Worm (Caenorhabditis elegans) whole organism, young adult: ENCODE data around the gene Y60A3A.24.
"Not testable (repeated sequence)": the region's sequence is repeated elsewhere in the genome, so short reads cannot be mapped to it uniquely, and the experiment has no call there.

Experiments
- F10E7.11 ChIP-seq: sonication (generic microtip); optimal IDR thresholded peaks from 2 replicates; lab custom pipeline; 2017; ENCODE audit warnings: mild to moderate bottlenecking, missing genetic modification characterization, moderate library complexity, missing compliant biosample characterization
- F52B5.7 ChIP-seq: sonication (generic microtip); optimal IDR thresholded peaks from 2 replicates; lab custom pipeline; 2016; ENCODE audit warnings: mild to moderate bottlenecking, missing genetic modification characterization, missing compliant biosample characterization
- F55B11.4 ChIP-seq: sonication (generic microtip); optimal IDR thresholded peaks from 2 replicates; lab custom pipeline; 2016; ENCODE audit warnings: missing compliant biosample characterization, missing genetic modification characterization, borderline replicate concordance; ENCODE audit not compliant: insufficient read depth
- K12H6.12 ChIP-seq: fragments of 200-800 bp; sonication (Bioruptor generic); optimal IDR thresholded peaks from 2 replicates; lab custom pipeline; 2018; ENCODE audit warnings: mild to moderate bottlenecking, missing genetic modification characterization, missing compliant biosample characterization
- Y53F4B.3 ChIP-seq: fragments of 200-800 bp; sonication (Bioruptor generic); IDR thresholded peaks from 2 replicates; pipeline ENCODE4 v1.3.6; 2022; ENCODE audit warnings: missing genetic modification reagents, missing genetic modification characterization, missing compliant biosample characterization
- Y53G8AR.9 ChIP-seq: fragments of 200-800 bp; sonication (Bioruptor generic); conservative IDR thresholded peaks from 2 replicates; pipeline ENCODE4 v1.3.6; 2022; ENCODE audit warnings: missing genetic modification reagents, missing genetic modification characterization, missing compliant biosample characterization
- Y56A3A.18 ChIP-seq: fragments of 200-800 bp; sonication (Bioruptor generic); IDR thresholded peaks from 2 replicates; pipeline ENCODE4 v1.3.6; 2022; ENCODE audit warnings: missing genetic modification reagents, missing genetic modification characterization, missing compliant biosample characterization
- Y67H2A.10 ChIP-seq: fragments of 200-800 bp; sonication (Bioruptor generic); conservative IDR thresholded peaks from 2 replicates; pipeline ENCODE4 v1.3.6; 2022; ENCODE audit warnings: missing genetic modification reagents, missing genetic modification characterization, missing compliant biosample characterization
- aptf-3 ChIP-seq: fragments of 200-800 bp; sonication (Bioruptor generic); IDR thresholded peaks from 2 replicates; pipeline ENCODE4 v1.3.6; 2022; ENCODE audit warnings: missing genetic modification characterization, missing compliant biosample characterization
- atf-7 ChIP-seq: sonication (generic microtip); optimal IDR thresholded peaks from 2 replicates; lab custom pipeline; 2017; ENCODE audit warnings: mild to moderate bottlenecking, missing genetic modification characterization, missing compliant biosample characterization
- attf-3 ChIP-seq: fragments of 200-800 bp; sonication (Bioruptor generic); conservative IDR thresholded peaks from 2 replicates; pipeline ENCODE4 v1.3.6; 2022; ENCODE audit warnings: missing genetic modification reagents, missing genetic modification characterization, missing compliant biosample characterization
- cebp-1 ChIP-seq, 2 experiments: fragments of 200-800 bp in 1 of 2; sonication (Bioruptor generic) in 1 of 2; sonication (generic microtip) in 1 of 2; IDR thresholded peaks in 1 of 2; optimal IDR thresholded peaks in 1 of 2; 2 replicates each; pipeline versions ENCODE4 v1.3.6 to Lab custom; 2017 to 2022; ENCODE audit warnings: missing compliant biosample characterization in 2 of 2, missing genetic modification characterization in 2 of 2, mild to moderate bottlenecking in 1 of 2, missing genetic modification reagents in 1 of 2, moderate library complexity in 1 of 2
- ceh-100 ChIP-seq: fragments of 200-800 bp; sonication (Bioruptor generic); IDR thresholded peaks from 2 replicates; pipeline ENCODE4 v1.3.6; 2022; ENCODE audit warnings: missing genetic modification reagents, missing genetic modification characterization, missing compliant biosample characterization
- ceh-40 ChIP-seq: fragments of 200-800 bp; sonication (Bioruptor generic); IDR thresholded peaks from 2 replicates; pipeline ENCODE4 v1.3.6; 2022; ENCODE audit warnings: missing genetic modification characterization, missing compliant biosample characterization
- ceh-79 ChIP-seq: sonication (generic microtip); optimal IDR thresholded peaks from 2 replicates; lab custom pipeline; 2017; ENCODE audit warnings: mild to moderate bottlenecking, missing genetic modification characterization, missing compliant biosample characterization
- efl-1 ChIP-seq: fragments of 150-350 bp; optimal IDR thresholded peaks from 2 replicates; lab custom pipeline; 2014; ENCODE audit warnings: missing biosample characterization, missing genetic modification reagents, missing genetic modification characterization
- fkh-3 ChIP-seq: sonication (generic microtip); optimal IDR thresholded peaks from 2 replicates; lab custom pipeline; 2016; ENCODE audit warnings: mild to moderate bottlenecking, missing genetic modification characterization, missing compliant biosample characterization
- hmg-20 ChIP-seq: fragments of 200-800 bp; sonication (Bioruptor generic); IDR thresholded peaks from 2 replicates; pipeline ENCODE4 v1.3.6; 2022; ENCODE audit warnings: missing genetic modification reagents, missing genetic modification characterization, missing compliant biosample characterization
- hrde-1 ChIP-seq: sonication (generic microtip); optimal IDR thresholded peaks from 2 replicates; lab custom pipeline; 2016; ENCODE audit warnings: missing genetic modification characterization, mild to moderate bottlenecking, missing compliant biosample characterization, moderate library complexity, missing genotype, missing genetic modification reagents, borderline replicate concordance
- let-607 ChIP-seq, 2 experiments: fragments of 200-800 bp in 1 of 2; sonication (Bioruptor generic) in 1 of 2; sonication (generic microtip) in 1 of 2; optimal IDR thresholded peaks; 2 replicates each; lab custom pipeline; 2016 to 2018; ENCODE audit warnings: mild to moderate bottlenecking in 2 of 2, missing compliant biosample characterization in 2 of 2, missing genetic modification characterization in 2 of 2, moderate library complexity in 2 of 2, missing genotype in 1 of 2
- lin-40 ChIP-seq: sonication (generic microtip); optimal IDR thresholded peaks from 2 replicates; lab custom pipeline; 2016; ENCODE audit warnings: missing genetic modification characterization, mild to moderate bottlenecking, missing compliant biosample characterization, missing genotype, missing genetic modification reagents
- lir-1 ChIP-seq: fragments of 200-800 bp; sonication (Bioruptor generic); conservative IDR thresholded peaks from 2 replicates; pipeline ENCODE4 v1.3.6; 2022; ENCODE audit warnings: missing genetic modification reagents, missing genetic modification characterization, missing compliant biosample characterization
- madf-8 ChIP-seq: fragments of 200-800 bp; sonication (Bioruptor generic); conservative IDR thresholded peaks from 2 replicates; pipeline ENCODE4 v1.3.6; 2022; ENCODE audit warnings: missing genetic modification reagents, missing genetic modification characterization, missing compliant biosample characterization
- mes-4 ChIP-seq: sonication (generic microtip); optimal IDR thresholded peaks from 2 replicates; lab custom pipeline; 2016; ENCODE audit warnings: missing genotype, missing genetic modification characterization, missing compliant biosample characterization
- nhr-90 ChIP-seq: sonication (generic microtip); optimal IDR thresholded peaks from 2 replicates; lab custom pipeline; 2016; ENCODE audit warnings: missing genotype, mild to moderate bottlenecking, missing genetic modification characterization, missing compliant biosample characterization
- rcor-1 ChIP-seq: fragments of 200-800 bp; sonication (Bioruptor generic); IDR thresholded peaks from 2 replicates; pipeline ENCODE4 v1.3.6; 2022; ENCODE audit warnings: missing genetic modification reagents, missing genetic modification characterization, missing compliant biosample characterization
- snpc-3.4 ChIP-seq: sonication (generic microtip); optimal IDR thresholded peaks from 2 replicates; lab custom pipeline; 2017; ENCODE audit warnings: missing genetic modification characterization, mild to moderate bottlenecking, missing compliant biosample characterization, antibody characterized with exemption, moderate library complexity, missing genotype, missing genetic modification reagents
- sptf-2 ChIP-seq: fragments of 200-800 bp; sonication (Bioruptor generic); optimal IDR thresholded peaks from 2 replicates; lab custom pipeline; 2018; ENCODE audit warnings: mild to moderate bottlenecking, missing genetic modification characterization, missing compliant biosample characterization
- tbx-9 ChIP-seq: sonication (generic microtip); optimal IDR thresholded peaks from 2 replicates; lab custom pipeline; 2016; ENCODE audit warnings: borderline replicate concordance, missing genetic modification characterization, inconsistent platforms, missing compliant biosample characterization
- tlf-1 ChIP-seq: fragments of 200-800 bp; sonication (Bioruptor generic); optimal IDR thresholded peaks from 2 replicates; lab custom pipeline; 2018; ENCODE audit warnings: mild to moderate bottlenecking, missing genetic modification characterization, missing compliant biosample characterization
- ztf-18 ChIP-seq: sonication (generic microtip); optimal IDR thresholded peaks from 2 replicates; lab custom pipeline; 2016; ENCODE audit warnings: missing genotype, mild to moderate bottlenecking, missing genetic modification characterization, missing compliant biosample characterization
- ztf-22 ChIP-seq: fragments of 200-800 bp; sonication (Bioruptor generic); optimal IDR thresholded peaks from 2 replicates; lab custom pipeline; 2018; ENCODE audit warnings: mild to moderate bottlenecking, missing genetic modification characterization, moderate library complexity, missing compliant biosample characterization
- ztf-28 ChIP-seq: fragments of 200-800 bp; sonication (Bioruptor generic); IDR thresholded peaks from 2 replicates; pipeline ENCODE4 v1.3.6; 2022; ENCODE audit warnings: missing genetic modification reagents, missing genetic modification characterization, missing compliant biosample characterization
- ztf-6 ChIP-seq: fragments of 200-800 bp; sonication (Bioruptor generic); IDR thresholded peaks from 2 replicates; pipeline ENCODE4 v1.3.6; 2022; ENCODE audit warnings: missing genetic modification reagents, missing genetic modification characterization, missing compliant biosample characterization

The Y60A3A.24 gene

DNA sequence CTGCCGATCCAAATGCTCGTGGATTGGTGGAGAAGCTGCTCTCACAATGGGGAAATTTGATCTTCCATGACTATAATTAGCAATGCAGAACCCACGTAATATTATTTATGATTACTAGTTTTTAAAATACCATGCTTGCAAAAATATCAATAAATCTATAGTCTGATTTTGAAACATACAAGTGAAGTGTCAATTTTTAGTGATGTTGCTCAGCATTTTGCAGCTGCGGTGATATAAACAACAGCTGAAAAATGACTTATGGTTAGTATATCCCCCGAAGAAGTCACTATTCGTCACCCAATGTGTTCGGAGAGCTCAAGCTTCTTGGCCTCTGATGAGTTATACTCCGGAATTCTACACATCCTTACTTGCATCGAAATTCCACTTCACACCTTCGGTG, 22.9 kb downstream of the Y60A3A.24 start, which contains the start of gene srh-172:
Gene srh-172, plus strand, starts transcription at position 301 of the 400 bp plus-strand sequence.
- no peak for TF ChIP-seq attf-3 (GFP tag; lab: Robert Waterston, UW)
- TF ChIP-seq F52B5.7 (tag; lab: Kevin White, UChicago) = no peak
- no peak for TF ChIP-seq atf-7
- no peak for TF ChIP-seq Y53F4B.3 (GFP tag; lab: Robert Waterston, UW)
- no peak for TF ChIP-seq ztf-18 (tag; lab: Kevin White, UChicago)
- TF ChIP-seq efl-1 = no peak
- no peak for TF ChIP-seq aptf-3 (GFP tag; lab: Robert Waterston, UW)
- TF ChIP-seq ztf-6 (GFP tag; lab: Robert Waterston, UW) = no peak
- no peak for TF ChIP-seq lin-40 (tag; lab: Kevin White, UChicago)
- no peak for TF ChIP-seq ztf-22
- no peak for TF ChIP-seq F55B11.4
- no peak for TF ChIP-seq hrde-1 (tag; lab: Kevin White, UChicago)
- TF ChIP-seq sptf-2 (GFP tag; lab: Kevin White, UChicago) = no peak
- TF ChIP-seq ceh-40 (GFP tag; lab: Robert Waterston, UW) = no peak
- no peak for TF ChIP-seq Y67H2A.10 (GFP tag; lab: Robert Waterston, UW)
- TF ChIP-seq ceh-100 (GFP tag; lab: Robert Waterston, UW) = no peak
- TF ChIP-seq rcor-1 (GFP tag; lab: Robert Waterston, UW) = no peak
- no peak for TF ChIP-seq nhr-90 (tag; lab: Kevin White, UChicago)
- no peak for TF ChIP-seq fkh-3

DNA sequence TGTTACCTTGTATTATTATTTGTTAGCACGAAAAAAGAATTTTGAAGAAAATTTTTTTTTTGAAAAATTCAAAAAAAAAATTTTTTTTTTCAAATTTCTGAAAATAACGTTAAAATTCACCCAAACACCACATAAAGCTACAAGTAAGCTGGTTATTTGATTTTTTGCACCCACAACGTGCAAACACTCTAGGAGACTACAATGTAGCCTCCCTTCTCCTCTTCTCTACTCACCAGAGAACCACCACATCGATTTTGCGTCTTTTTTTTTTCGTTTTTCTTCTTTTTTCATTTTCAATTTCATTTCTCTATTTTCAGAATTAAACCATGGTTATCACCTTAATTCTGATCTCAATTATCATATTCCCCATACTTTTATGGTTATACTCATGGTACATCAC, 26.5 kb downstream of the Y60A3A.24 start, which contains the start of gene abhd-3.1:
Gene abhd-3.1, plus strand, starts transcription at position 318 of the 400 bp plus-strand sequence.
- TF ChIP-seq Y56A3A.18 (GFP tag; lab: Robert Waterston, UW) = no peak
- TF ChIP-seq hmg-20 (GFP tag; lab: Robert Waterston, UW) = no peak
- no peak for TF ChIP-seq tbx-9 (tag; lab: Kevin White, UChicago)
- no peak for TF ChIP-seq let-607 (tag; optimal IDR thresholded peaks at IDR 0.05; lab: Kevin White, UChicago)
- no peak for TF ChIP-seq lir-1 (GFP tag; lab: Robert Waterston, UW)
- TF ChIP-seq Y53G8AR.9 = no peak

DNA sequence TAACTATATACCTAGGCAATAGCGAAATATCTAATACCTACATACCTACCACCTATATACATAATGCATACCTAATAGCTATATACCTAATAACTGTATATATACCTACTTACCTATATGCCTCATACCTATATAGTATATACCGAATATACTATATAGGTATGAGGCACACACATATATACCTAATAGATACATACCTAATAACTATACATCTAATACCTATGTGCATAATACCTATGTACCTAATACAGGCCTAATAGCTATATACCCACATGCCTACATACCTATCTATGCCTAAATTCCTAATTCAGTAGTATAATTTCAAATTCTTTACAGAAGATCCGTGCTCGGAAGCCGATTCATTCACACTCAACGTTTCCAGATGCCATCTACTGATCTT, 27.2 kb downstream of the Y60A3A.24 start:
- TF ChIP-seq ztf-28 (no peak), madf-8 (GFP tag; lab: Robert Waterston, UW) (no peak), mes-4 (no peak), K12H6.12 (tag; lab: Kevin White, UChicago) (no peak), ceh-79 (tag; lab: Kevin White, UChicago) (no peak)

DNA sequence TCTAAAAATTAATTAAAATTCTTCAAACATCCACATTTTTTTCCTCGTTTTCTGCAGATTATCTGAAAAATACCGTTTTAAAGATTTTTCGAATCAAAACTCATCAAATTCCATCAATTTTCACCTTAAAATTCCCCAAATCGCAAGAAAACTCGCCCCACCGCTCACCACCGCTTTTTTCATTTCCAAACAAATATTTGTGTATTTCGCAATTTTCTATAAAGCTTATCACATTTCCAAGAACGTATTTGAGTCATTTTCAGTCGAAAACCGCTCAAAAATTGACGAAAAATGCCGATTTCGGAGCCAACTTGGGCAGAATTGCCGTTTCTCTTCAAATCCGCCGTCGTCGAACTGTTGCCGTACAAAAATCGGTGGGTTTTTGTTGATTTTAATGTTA, 32.0 kb downstream of the Y60A3A.24 start, which contains the start of gene Y60A3A.8:
Gene Y60A3A.8, plus strand, starts transcription at position 258 of the 400 bp plus-strand sequence.
- TF ChIP-seq cebp-1 (GFP tag; IDR thresholded peaks at IDR 0.05; lab: Robert Waterston, UW) (peak; percentile 77), cebp-1 (tag; optimal IDR thresholded peaks at IDR 0.05; lab: Kevin White, UChicago) (peak; percentile 81)

DNA sequence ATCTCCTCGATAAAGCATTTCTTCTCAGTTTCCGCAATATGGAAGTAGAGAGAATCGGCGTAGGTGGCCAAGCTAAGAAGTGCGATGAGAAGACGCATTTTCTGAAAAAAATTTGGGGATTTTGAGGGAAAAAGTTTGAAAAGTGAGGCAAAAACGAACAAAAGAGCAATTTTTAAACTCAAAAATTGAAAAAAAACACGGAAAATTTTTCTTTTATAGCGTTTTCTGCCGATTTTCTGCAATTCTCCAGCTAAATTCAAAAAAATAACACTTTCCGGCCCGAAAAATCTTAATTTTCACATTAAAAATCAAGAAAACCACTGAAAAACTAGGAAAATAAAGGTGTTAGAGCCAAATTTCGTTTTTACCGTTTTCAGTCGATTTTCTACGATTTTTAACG, 32.7 kb downstream of the Y60A3A.24 start, which contains the start of gene tmed-4:
Gene tmed-4, minus strand, starts transcription at position 101 of the 400 bp plus-strand sequence.
- not testable (repeated sequence) for TF ChIP-seq snpc-3.4 (tag; lab: Kevin White, UChicago); F10E7.11; tlf-1 (GFP tag; lab: Kevin White, UChicago)
